Worm (Caenorhabditis elegans) whole organism, L3 larva: ENCODE measurements around the gene gcy-1.

Experiments used
- aly-2 ChIP-seq: fragments of 150-350 bp; optimal IDR thresholded peaks from 2 replicates; lab custom pipeline; 2014; ENCODE audit warnings: missing biosample characterization, missing genetic modification characterization
- ceh-16 ChIP-seq: sonication (generic microtip); optimal IDR thresholded peaks from 2 replicates; lab custom pipeline; 2017; ENCODE audit warnings: missing biosample characterization, missing genetic modification characterization
- fos-1 ChIP-seq: fragments of 150-350 bp; optimal IDR thresholded peaks from 2 replicates; lab custom pipeline; 2014; ENCODE audit warnings: missing biosample characterization, missing genetic modification characterization
- nhr-237 ChIP-seq: fragments of 150-350 bp; optimal IDR thresholded peaks from 2 replicates; lab custom pipeline; 2014; ENCODE audit warnings: missing biosample characterization, missing genetic modification characterization
- pqm-1 ChIP-seq: fragments of 150-350 bp; optimal IDR thresholded peaks from 2 replicates; lab custom pipeline; 2017; ENCODE audit warnings: missing biosample characterization, missing genetic modification characterization, inconsistent platforms

ce11 chrII:9566045-9566444, 49.3 kb upstream of the gcy-1 start:
- TF ChIP-seq ceh-16 (tag; lab: Kevin White, UChicago) (no peak), pqm-1 (tag; lab: Kevin White, UChicago) (no peak), fos-1 (tag; lab: Kevin White, UChicago) (no peak), aly-2 (tag; lab: Kevin White, UChicago) (no peak), nhr-237 (no peak)
